Worm (Caenorhabditis elegans): ENCODE data around the gene wht-2.

wht-2 gene

ce11 chrIV:11469698-11470591, at the start of gene wht-2, which contains the start of gene C10C6.13:
Gene wht-2 (plus strand): TSS chrIV:11470436.
Gene C10C6.13 (minus strand): TSS chrIV:11469748.
- no peak for TF ChIP-seq ceh-100 (GFP tag; IDR thresholded peaks at IDR 0.05)
- no peak for TF ChIP-seq chd-7 (tag; optimal IDR thresholded peaks at IDR 0.05)
- TF ChIP-seq ceh-58 (GFP tag; IDR thresholded peaks at IDR 0.05) = no peak
- TF ChIP-seq nfya-2 (GFP tag; IDR thresholded peaks at IDR 0.05) = no peak
- peak; percentile 80 for TF ChIP-seq F33H1.4 (GFP tag; IDR thresholded peaks at IDR 0.05)
- peak; percentile 71 for TF ChIP-seq madf-6 (GFP tag; IDR thresholded peaks at IDR 0.05)
- TF ChIP-seq nhr-80 (tag; optimal IDR thresholded peaks at IDR 0.05) = peak; percentile 29
- TF ChIP-seq lin-35 (GFP tag; optimal IDR thresholded peaks at IDR 0.05) = no peak
- no peak for TF ChIP-seq rpc-1 (optimal IDR thresholded peaks at IDR 0.05)
- TF ChIP-seq rpc-1 (tag; optimal IDR thresholded peaks at IDR 0.05) = no peak
- no peak for TF ChIP-seq attf-5 (GFP tag; optimal IDR thresholded peaks at IDR 0.05)
- TF ChIP-seq snpc-3.4 (tag; optimal IDR thresholded peaks at IDR 0.05) = no peak
- TF ChIP-seq ztf-3 (GFP tag; optimal IDR thresholded peaks at IDR 0.05) = no peak
- TF ChIP-seq K12H6.12 (tag; optimal IDR thresholded peaks at IDR 0.05) = no peak
- no peak for TF ChIP-seq snpc-1.3 (tag; optimal IDR thresholded peaks at IDR 0.05; ENCODE audit: insufficient read depth)
- TF ChIP-seq dox-1 (GFP tag; IDR thresholded peaks at IDR 0.05) = no peak
- TF ChIP-seq xnd-1 (tag; optimal IDR thresholded peaks at IDR 0.05) = peak; percentile 71
- peak; percentile 86 for TF ChIP-seq lsl-1 (GFP tag; optimal IDR thresholded peaks at IDR 0.05)
- TF ChIP-seq madf-8 (GFP tag; conservative IDR thresholded peaks at IDR 0.05) = no peak; the same call in 1 of the 2 replicates
- TF ChIP-seq dpl-1 (GFP tag; optimal IDR thresholded peaks at IDR 0.05) = no peak
- no peak for TF ChIP-seq ztf-22 (GFP tag; optimal IDR thresholded peaks at IDR 0.05)
- TF ChIP-seq somi-1 (GFP tag; optimal IDR thresholded peaks at IDR 0.05) = no peak
- no peak for TF ChIP-seq mcd-1 (GFP tag; IDR thresholded peaks at IDR 0.05)
- no peak for TF ChIP-seq hrde-1 (tag; optimal IDR thresholded peaks at IDR 0.05; ENCODE audit: borderline replicate concordance)
- no peak for TF ChIP-seq F39B2.1 (GFP tag; IDR thresholded peaks at IDR 0.05)
- no peak for TF ChIP-seq egl-18 (GFP tag; IDR thresholded peaks at IDR 0.05)
- TF ChIP-seq nhr-90 (tag; optimal IDR thresholded peaks at IDR 0.05) = no peak
- TF ChIP-seq ceh-79 (tag; optimal IDR thresholded peaks at IDR 0.05) = no peak

DNA sequence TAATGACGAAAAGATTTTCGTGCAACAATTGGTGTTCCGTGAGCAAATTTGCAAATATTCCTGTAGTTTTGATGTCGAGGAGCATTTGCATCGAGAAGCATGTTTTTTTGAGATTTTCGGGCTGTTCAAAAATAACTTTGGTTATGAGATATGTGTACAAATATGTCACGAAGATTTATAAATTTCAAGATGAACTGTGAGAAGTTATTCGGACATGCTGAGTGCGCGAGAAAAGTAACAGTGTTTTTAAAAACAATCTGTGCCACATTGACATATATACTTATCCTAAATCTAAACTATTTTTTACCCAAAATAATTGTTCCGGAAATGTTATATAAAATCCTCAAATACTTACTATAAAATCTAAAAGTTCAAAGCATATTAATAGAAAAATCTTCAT, 48.5 kb upstream of the wht-2 start, which contains the start of gene F22B3.7:
TSS of gene F22B3.7 (minus strand) at position 101 of the 400 bp plus-strand sequence.
- TF ChIP-seq snpc-3.4 (tag; optimal IDR thresholded peaks at IDR 0.05) = no peak

ce11 chrIV:11424830-11425229, 45.4 kb upstream of the wht-2 start, which contains the start of gene F22B3.8:
Gene F22B3.8 (minus strand): TSS chrIV:11424930.
- TF ChIP-seq ama-1 (optimal IDR thresholded peaks at IDR 0.05) = no peak
- no peak for TF ChIP-seq ama-1 (GFP tag; optimal IDR thresholded peaks at IDR 0.05)
- no peak for TF ChIP-seq him-1 (tag; optimal IDR thresholded peaks at IDR 0.05)
- no peak for TF ChIP-seq C17E4.6 (GFP tag; IDR thresholded peaks at IDR 0.05)
- TF ChIP-seq K12H6.12 (tag; optimal IDR thresholded peaks at IDR 0.05) = no peak
- no peak for TF ChIP-seq die-1 (tag; optimal IDR thresholded peaks at IDR 0.05)
- TF ChIP-seq nfya-1 (tag; optimal IDR thresholded peaks at IDR 0.05; ENCODE audit: borderline replicate concordance, insufficient read depth) = no peak
- no peak for TF ChIP-seq ceh-79 (tag; optimal IDR thresholded peaks at IDR 0.05)
- no peak for TF ChIP-seq rec-8 (tag; optimal IDR thresholded peaks at IDR 0.05)
- TF ChIP-seq hmg-1.2 (GFP tag; IDR thresholded peaks at IDR 0.05) = no peak
- no peak for TF ChIP-seq ztf-18 (tag; optimal IDR thresholded peaks at IDR 0.05)
- no peak for TF ChIP-seq dpff-1 (tag; optimal IDR thresholded peaks at IDR 0.05)
- no peak for TF ChIP-seq nhr-80 (tag; optimal IDR thresholded peaks at IDR 0.05)
- TF ChIP-seq gei-17 (GFP tag; optimal IDR thresholded peaks at IDR 0.05) = no peak
- no peak for TF ChIP-seq fkh-3 (tag; optimal IDR thresholded peaks at IDR 0.05)
- no peak for TF ChIP-seq egrh-3 (GFP tag; IDR thresholded peaks at IDR 0.05)
- no peak for TF ChIP-seq F57C9.4 (tag; optimal IDR thresholded peaks at IDR 0.05)
- TF ChIP-seq F55B11.4 (tag; optimal IDR thresholded peaks at IDR 0.05; ENCODE audit: borderline replicate concordance, insufficient read depth) = no peak
- no peak for TF ChIP-seq xnd-1 (tag; optimal IDR thresholded peaks at IDR 0.05)
- no peak for TF ChIP-seq Y79H2A.3 (GFP tag; conservative IDR thresholded peaks at IDR 0.05)
